Fruit fly (Drosophila melanogaster) whole organism, embryonic: ENCODE data around the gene Mms19.

Experiments
- Aef1 ChIP-seq: fragments of 200-800 bp; sonication (Bioruptor generic); IDR thresholded peaks from 3 replicates; pipeline ENCODE4 v1.3.6; 2022; ENCODE audit warnings: missing biosample characterization, missing genetic modification characterization
- CG10147 ChIP-seq: fragments of 200-800 bp; sonication (Bioruptor generic); optimal IDR thresholded peaks from 2 replicates; lab custom pipeline; 2019; ENCODE audit warnings: missing biosample characterization, mild to moderate bottlenecking, missing genetic modification characterization, moderate library complexity
- CG10366 ChIP-seq: fragments of 200-800 bp; sonication (Bioruptor generic); IDR thresholded peaks from 2 replicates; pipeline ENCODE4 v1.3.6; 2022; ENCODE audit warnings: missing biosample characterization, missing genetic modification characterization
- CG10565 ChIP-seq: fragments of 200-800 bp; sonication (Bioruptor generic); optimal IDR thresholded peaks from 3 replicates; lab custom pipeline; 2016; ENCODE audit warnings: missing biosample characterization, mild to moderate bottlenecking, missing genetic modification characterization
- CG11456 ChIP-seq: fragments of 200-800 bp; sonication (Bioruptor generic); IDR thresholded peaks from 3 replicates; pipeline ENCODE4 v1.3.6; 2022; ENCODE audit warnings: missing biosample characterization, missing genetic modification characterization
- CG12219 ChIP-seq: fragments of 200-800 bp; sonication (Bioruptor generic); optimal IDR thresholded peaks from 3 replicates; lab custom pipeline; 2018; ENCODE audit warnings: missing biosample characterization, mild to moderate bottlenecking, missing genetic modification characterization
- CG12942 ChIP-seq: fragments of 200-800 bp; sonication (Bioruptor generic); optimal IDR thresholded peaks from 3 replicates; lab custom pipeline; 2016; ENCODE audit warnings: missing biosample characterization, missing genetic modification characterization
- CG15011 ChIP-seq: fragments of 200-800 bp; sonication (Bioruptor generic); optimal IDR thresholded peaks from 3 replicates; lab custom pipeline; 2018; ENCODE audit warnings: missing biosample characterization, mild to moderate bottlenecking, missing genetic modification characterization
- CG15073 ChIP-seq: fragments of 200-800 bp; sonication (Bioruptor generic); optimal IDR thresholded peaks from 2 replicates; lab custom pipeline; 2016; ENCODE audit warnings: missing biosample characterization, missing genetic modification characterization
- CG17385 ChIP-seq: fragments of 200-800 bp; sonication (Bioruptor generic); optimal IDR thresholded peaks from 3 replicates; lab custom pipeline; 2018; ENCODE audit warnings: missing biosample characterization, mild to moderate bottlenecking, missing genetic modification characterization
- CG18476 ChIP-seq: fragments of 200-800 bp; sonication (Bioruptor generic); optimal IDR thresholded peaks from 2 replicates; lab custom pipeline; 2016; ENCODE audit warnings: missing biosample characterization, mild to moderate bottlenecking, missing genetic modification characterization
- CG18764 ChIP-seq: fragments of 200-800 bp; sonication (Bioruptor generic); optimal IDR thresholded peaks from 3 replicates; lab custom pipeline; 2016; ENCODE audit warnings: missing biosample characterization, missing genetic modification characterization
- CG2116 ChIP-seq: fragments of 200-800 bp; sonication (Bioruptor generic); optimal IDR thresholded peaks from 3 replicates; lab custom pipeline; 2018; ENCODE audit warnings: missing biosample characterization, mild to moderate bottlenecking, missing genetic modification characterization
- CG2129 ChIP-seq: fragments of 200-800 bp; sonication (Bioruptor generic); IDR thresholded peaks from 2 replicates; pipeline ENCODE4 v1.3.6; 2022; ENCODE audit warnings: missing biosample characterization, missing genetic modification characterization; ENCODE audit not compliant: partially characterized antibody
- CG33557 ChIP-seq: fragments of 200-800 bp; sonication (Bioruptor generic); optimal IDR thresholded peaks from 2 replicates; lab custom pipeline; 2019; ENCODE audit warnings: missing biosample characterization, mild to moderate bottlenecking, missing genetic modification characterization, moderate library complexity
- CG7987 ChIP-seq: fragments of 200-800 bp; sonication (Bioruptor generic); optimal IDR thresholded peaks from 2 replicates; lab custom pipeline; 2018; ENCODE audit warnings: missing biosample characterization, mild to moderate bottlenecking, missing genetic modification characterization, moderate library complexity
- D ChIP-seq, 2 experiments: fragments of 200-800 bp in 1 of 2; fragments of >200 bp in 1 of 2; sonication (Bioruptor generic) in 1 of 2; optimal IDR thresholded peaks; 2 replicates in 1 of 2; 3 replicates in 1 of 2; lab custom pipeline; 2017; ENCODE audit warnings: mild to moderate bottlenecking in 1 of 2, missing biosample characterization in 1 of 2, missing genetic modification characterization in 1 of 2, missing genetic modification reagents in 1 of 2
- Doc3 ChIP-seq: fragments of 200-800 bp; sonication (Bioruptor generic); IDR thresholded peaks from 3 replicates; pipeline ENCODE4 v1.3.6; 2022; ENCODE audit warnings: missing biosample characterization, missing genetic modification characterization; ENCODE audit not compliant: partially characterized antibody
- E2f2 ChIP-seq: fragments of 200-800 bp; sonication (Bioruptor generic); IDR thresholded peaks from 2 replicates; pipeline ENCODE4 v1.3.6; 2022; ENCODE audit warnings: missing biosample characterization, missing genetic modification characterization
- Lpt ChIP-seq: fragments of >200 bp; optimal IDR thresholded peaks from 2 replicates; lab custom pipeline; 2018; ENCODE audit warnings: missing biosample characterization, missing genetic modification characterization
- Mad ChIP-seq: fragments of 200-800 bp; sonication (Bioruptor generic); optimal IDR thresholded peaks from 2 replicates; lab custom pipeline; 2016; ENCODE audit warnings: missing biosample characterization, missing genetic modification characterization
- Med ChIP-seq: fragments of 200-800 bp; sonication (Bioruptor generic); peaks from one replicate; lab custom pipeline; 2016; ENCODE audit warnings: missing biosample characterization, missing genetic modification characterization, mild to moderate bottlenecking, inconsistent platforms, moderate library complexity
- Oaz ChIP-seq: fragments of 200-800 bp; sonication (Bioruptor generic); IDR thresholded peaks from 2 replicates; pipeline ENCODE4 v1.3.6; 2022; ENCODE audit warnings: missing biosample characterization, missing genetic modification characterization
- Optix ChIP-seq: fragments of 200-800 bp; sonication (Bioruptor generic); IDR thresholded peaks from 3 replicates; pipeline ENCODE4 v1.3.6; 2022; ENCODE audit warnings: missing biosample characterization, missing genetic modification characterization
- Poxn ChIP-seq: fragments of 200-800 bp; sonication (Bioruptor generic); IDR thresholded peaks from 2 replicates; pipeline ENCODE4 v1.3.6; 2022; ENCODE audit warnings: missing biosample characterization, missing genetic modification characterization
- Scr ChIP-seq: fragments of 200-800 bp; sonication (Bioruptor generic); IDR thresholded peaks from 2 replicates; pipeline ENCODE4 v1.3.6; 2022; ENCODE audit warnings: missing biosample characterization, missing genetic modification characterization; ENCODE audit not compliant: partially characterized antibody
- Side ChIP-seq: fragments of 200-800 bp; sonication (Bioruptor generic); optimal IDR thresholded peaks from 2 replicates; lab custom pipeline; 2016; ENCODE audit warnings: missing biosample characterization, missing genetic modification characterization
- Six4 ChIP-seq: fragments of 200-800 bp; sonication (Bioruptor generic); optimal IDR thresholded peaks from 2 replicates; lab custom pipeline; 2016; ENCODE audit warnings: missing biosample characterization, missing genetic modification characterization
- Stat92E ChIP-seq, 3 experiments: fragments of >200 bp in 2 of 3; fragments of 200-800 bp in 1 of 3; sonication (Bioruptor generic) in 1 of 3; optimal IDR thresholded peaks; 2 replicates each; lab custom pipeline; 2017 to 2019; ENCODE audit warnings: missing biosample characterization in 3 of 3, missing genetic modification characterization in 3 of 3, mild to moderate bottlenecking in 1 of 3, moderate library complexity in 1 of 3
- bowl ChIP-seq: fragments of 200-800 bp; sonication (Bioruptor generic); IDR thresholded peaks from 2 replicates; pipeline ENCODE4 v1.3.6; 2022; ENCODE audit warnings: missing biosample characterization, missing genetic modification characterization
- caup ChIP-seq: fragments of 200-800 bp; sonication (Bioruptor generic); optimal IDR thresholded peaks from 3 replicates; lab custom pipeline; 2017; ENCODE audit warnings: missing biosample characterization, mild to moderate bottlenecking, missing genetic modification characterization, moderate library complexity; ENCODE audit not compliant: severe bottlenecking
- chif ChIP-seq, 2 experiments: fragments of 200-800 bp; sonication (Bioruptor generic); optimal IDR thresholded peaks; 3 replicates each; lab custom pipeline; 2016; ENCODE audit warnings: missing biosample characterization in 2 of 2, missing genetic modification characterization in 2 of 2
- da ChIP-seq: fragments of 200-800 bp; sonication (Bioruptor generic); optimal IDR thresholded peaks from 2 replicates; lab custom pipeline; 2016; ENCODE audit warnings: missing biosample characterization, missing genetic modification characterization
- danr ChIP-seq: fragments of 200-800 bp; sonication (Bioruptor generic); IDR thresholded peaks from 2 replicates; pipeline ENCODE4 v1.3.6; 2022; ENCODE audit warnings: missing biosample characterization, missing genetic modification characterization
- dmrt11E ChIP-seq: fragments of 200-800 bp; sonication (Bioruptor generic); optimal IDR thresholded peaks from 3 replicates; lab custom pipeline; 2018; ENCODE audit warnings: missing biosample characterization, mild to moderate bottlenecking, missing genetic modification characterization, moderate library complexity
- dpn ChIP-seq, 2 experiments: fragments of 200-800 bp; sonication (Bioruptor generic); optimal IDR thresholded peaks; 3 replicates each; lab custom pipeline; 2016; ENCODE audit warnings: missing biosample characterization in 2 of 2, missing genetic modification characterization in 2 of 2
- emc ChIP-seq: fragments of 200-800 bp; sonication (Bioruptor generic); optimal IDR thresholded peaks from 2 replicates; lab custom pipeline; 2016; ENCODE audit warnings: missing biosample characterization, missing genetic modification characterization
- kah ChIP-seq: fragments of 200-800 bp; sonication (Bioruptor generic); optimal IDR thresholded peaks from 2 replicates; lab custom pipeline; 2018; ENCODE audit warnings: missing biosample characterization, mild to moderate bottlenecking, missing genetic modification characterization
- lab ChIP-seq: fragments of 200-800 bp; sonication (Bioruptor generic); optimal IDR thresholded peaks from 3 replicates; lab custom pipeline; 2017; ENCODE audit warnings: missing biosample characterization, missing genetic modification characterization, mild to moderate bottlenecking, moderate library complexity, missing genetic modification reagents
- mam ChIP-seq: fragments of 200-800 bp; sonication (Bioruptor generic); optimal IDR thresholded peaks from 3 replicates; lab custom pipeline; 2016; ENCODE audit warnings: missing biosample characterization, missing genetic modification characterization
- nmo ChIP-seq: fragments of 200-800 bp; sonication (Bioruptor generic); optimal IDR thresholded peaks from 2 replicates; lab custom pipeline; 2018; ENCODE audit warnings: missing biosample characterization, mild to moderate bottlenecking, missing genetic modification characterization, moderate library complexity
- onecut ChIP-seq: fragments of 200-800 bp; sonication (Bioruptor generic); IDR thresholded peaks from 2 replicates; pipeline ENCODE4 v1.3.6; 2022; ENCODE audit warnings: missing biosample characterization, missing genetic modification characterization
- pzg ChIP-seq: fragments of 200-800 bp; sonication (Bioruptor generic); optimal IDR thresholded peaks from 3 replicates; lab custom pipeline; 2018; ENCODE audit warnings: missing biosample characterization, mild to moderate bottlenecking, missing genetic modification characterization, moderate library complexity
- rib ChIP-seq: fragments of 200-800 bp; sonication (Bioruptor generic); IDR thresholded peaks from 2 replicates; pipeline ENCODE4 v1.3.6; 2022; ENCODE audit warnings: missing biosample characterization, missing genetic modification characterization
- sens-2 ChIP-seq: fragments of 200-800 bp; sonication (Bioruptor generic); IDR thresholded peaks from 2 replicates; pipeline ENCODE4 v1.3.6; 2022; ENCODE audit warnings: missing biosample characterization, missing genetic modification characterization
- slp2 ChIP-seq: fragments of 200-800 bp; sonication (Bioruptor generic); optimal IDR thresholded peaks from 2 replicates; lab custom pipeline; 2016; ENCODE audit warnings: missing biosample characterization, missing genetic modification characterization
- tll ChIP-seq, 2 experiments: fragments of 200-800 bp in 1 of 2; fragments of >200 bp in 1 of 2; sonication (Bioruptor generic) in 1 of 2; optimal IDR thresholded peaks; 2 replicates each; lab custom pipeline; 2017 to 2019; ENCODE audit warnings: missing biosample characterization in 2 of 2, missing genetic modification characterization in 2 of 2, mild to moderate bottlenecking in 1 of 2, moderate library complexity in 1 of 2
- wek ChIP-seq: fragments of 200-800 bp; sonication (Bioruptor generic); optimal IDR thresholded peaks from 3 replicates; lab custom pipeline; 2018; ENCODE audit warnings: missing biosample characterization, mild to moderate bottlenecking, missing genetic modification characterization, moderate library complexity
- zfh1 ChIP-seq: fragments of 200-800 bp; sonication (Bioruptor generic); IDR thresholded peaks from 3 replicates; pipeline ENCODE4 v1.3.6; 2022; ENCODE audit warnings: missing biosample characterization, missing genetic modification characterization

Mms19 gene

dm6 chr3R:5232197-5232607 lies at the start of gene Mms19, which contains the start of gene Kat60 (continued):
- TF ChIP-seq CG17385 (GFP tag; lab: Kevin White, UChicago) = no peak
- no peak for TF ChIP-seq CG10565 (GFP tag; lab: Kevin White, UChicago)
- TF ChIP-seq zfh1 (GFP tag; lab: Robert Waterston, UW) = peak; percentile 69; the same call in 2 of the 3 replicates
- peak; percentile 88 for TF ChIP-seq CG2129 (GFP tag; lab: Robert Waterston, UW)
- 0 out of 2 replicates have a peak, but pooled peaks have one; percentile 36 for TF ChIP-seq E2f2 (GFP tag; lab: Robert Waterston, UW)
- TF ChIP-seq Med = peak; percentile 92
- peak; percentile 55 for TF ChIP-seq CG18764
- TF ChIP-seq CG11456 (GFP tag; lab: Robert Waterston, UW) = peak; percentile 72; the same call in 2 of the 3 replicates
- peak; percentile 76 for TF ChIP-seq CG18476 (GFP tag; lab: Kevin White, UChicago)
- no peak for TF ChIP-seq CG10147 (GFP tag; lab: Kevin White, UChicago)
- peak; percentile 88 for TF ChIP-seq pzg
- no peak for TF ChIP-seq Oaz (GFP tag; lab: Robert Waterston, UW)
- no peak for TF ChIP-seq caup (GFP tag; lab: Kevin White, UChicago)
- peak; percentile 28 for TF ChIP-seq Side (GFP tag; lab: Kevin White, UChicago)
- no peak for TF ChIP-seq Six4
- TF ChIP-seq Mad (GFP tag; lab: Kevin White, UChicago) = peak; percentile 73
- TF ChIP-seq chif (GFP tag; optimal IDR thresholded peaks at IDR 0.05; lab: Kevin White, UChicago) = peak; percentile 34 to 69
- TF ChIP-seq nmo = peak; percentile 88
- peak; percentile 39; the same call in 2 of the 3 replicates for TF ChIP-seq Optix (GFP tag; lab: Robert Waterston, UW)
- TF ChIP-seq sens-2 (GFP tag; lab: Robert Waterston, UW) = no peak
- TF ChIP-seq CG12219 = no peak
- TF ChIP-seq emc = peak; percentile 45
- TF ChIP-seq Stat92E (GFP tag; optimal IDR thresholded peaks at IDR 0.05; lab: Kevin White, UChicago) = peak in 1 of 3 experiments; percentile 68
- TF ChIP-seq CG33557 (GFP tag; lab: Kevin White, UChicago) = no peak
- TF ChIP-seq CG7987 (GFP tag; lab: Kevin White, UChicago) = no peak
- peak; percentile 82 for TF ChIP-seq mam (GFP tag; lab: Kevin White, UChicago)
- TF ChIP-seq kah (GFP tag; lab: Kevin White, UChicago) = no peak
- TF ChIP-seq danr = peak; percentile 55; the same call in 1 of the 2 replicates
- no peak; the same call in 1 of the 2 replicates for TF ChIP-seq Poxn
- no peak for TF ChIP-seq Lpt
- TF ChIP-seq onecut (GFP tag; lab: Robert Waterston, UW) = 0 out of 2 replicates have a peak, but pooled peaks have one; percentile 17
- TF ChIP-seq dmrt11E (tag; lab: Kevin White, UChicago) = peak; percentile 62
- peak; percentile 31 for TF ChIP-seq da (GFP tag; lab: Kevin White, UChicago)
- TF ChIP-seq CG12942 (GFP tag; lab: Kevin White, UChicago) = peak; percentile 68
- TF ChIP-seq CG2116 = peak; percentile 97
- no peak for TF ChIP-seq D (optimal IDR thresholded peaks at IDR 0.05; lab: Kevin White, UChicago)
- TF ChIP-seq D (GFP tag; optimal IDR thresholded peaks at IDR 0.05; lab: Kevin White, UChicago) = no peak
- peak; percentile 76 for TF ChIP-seq dpn (GFP tag; optimal IDR thresholded peaks at IDR 0.05; lab: Kevin White, UChicago)
- TF ChIP-seq CG15073 (GFP tag; lab: Kevin White, UChicago) = no peak
- peak; percentile 70 for TF ChIP-seq Aef1 (GFP tag; lab: Robert Waterston, UW)
- TF ChIP-seq rib (GFP tag; lab: Robert Waterston, UW) = no peak
- no peak for TF ChIP-seq slp2 (GFP tag; lab: Kevin White, UChicago)
- peak; percentile 97 for TF ChIP-seq Scr (GFP tag; lab: Robert Waterston, UW)
- TF ChIP-seq CG15011 (GFP tag; lab: Kevin White, UChicago) = no peak
- peak in 1 of 2 experiments; percentile 97 for TF ChIP-seq tll (GFP tag; optimal IDR thresholded peaks at IDR 0.05; lab: Kevin White, UChicago)
- TF ChIP-seq bowl (GFP tag; lab: Robert Waterston, UW) = no peak
- TF ChIP-seq lab (GFP tag; lab: Kevin White, UChicago) = no peak
- TF ChIP-seq Doc3 (GFP tag; lab: Robert Waterston, UW) = peak; percentile 93
- TF ChIP-seq wek (GFP tag; lab: Kevin White, UChicago) = no peak
- peak; percentile 65 for TF ChIP-seq CG10366 (GFP tag; lab: Robert Waterston, UW)
